Worm (Caenorhabditis elegans): ENCODE measurements around the gene inx-10.

Gene inx-10

ce11 chrV:9165073-9165699, 42.1 kb downstream of the inx-10 start, which contains the start of gene col-10:
TSS of gene col-10 (minus strand) at chrV:9165307.
- TF ChIP-seq ceh-91 (GFP tag; IDR thresholded peaks at IDR 0.05) (no peak), let-526 (GFP tag; IDR thresholded peaks at IDR 0.05) (no peak), C06A6.2 (GFP tag; conservative IDR thresholded peaks at IDR 0.05) (no peak), ccch-3 (GFP tag; optimal IDR thresholded peaks at IDR 0.05) (no peak), mel-28 (tag; optimal IDR thresholded peaks at IDR 0.05; ENCODE audit: borderline replicate concordance) (no peak), athp-1 (tag; optimal IDR thresholded peaks at IDR 0.05) (no peak), egl-44 (GFP tag; IDR thresholded peaks at IDR 0.05) (no peak), dox-1 (GFP tag; IDR thresholded peaks at IDR 0.05) (no peak), Y53G8AR.9 (GFP tag; conservative IDR thresholded peaks at IDR 0.05) (no peak), madf-10 (tag; optimal IDR thresholded peaks at IDR 0.05) (no peak), ztf-28 (GFP tag; IDR thresholded peaks at IDR 0.05) (no peak), ceh-27 (GFP tag; optimal IDR thresholded peaks at IDR 0.05) (no peak), nfya-2 (GFP tag; IDR thresholded peaks at IDR 0.05) (no peak), K11D2.4 (GFP tag; IDR thresholded peaks at IDR 0.05) (no peak), nhr-179 (tag; optimal IDR thresholded peaks at IDR 0.05) (no peak), F39B2.1 (GFP tag; IDR thresholded peaks at IDR 0.05) (no peak), cebp-2 (GFP tag; IDR thresholded peaks at IDR 0.05) (no peak), ztf-26 (tag; optimal IDR thresholded peaks at IDR 0.05) (no peak)

DNA sequence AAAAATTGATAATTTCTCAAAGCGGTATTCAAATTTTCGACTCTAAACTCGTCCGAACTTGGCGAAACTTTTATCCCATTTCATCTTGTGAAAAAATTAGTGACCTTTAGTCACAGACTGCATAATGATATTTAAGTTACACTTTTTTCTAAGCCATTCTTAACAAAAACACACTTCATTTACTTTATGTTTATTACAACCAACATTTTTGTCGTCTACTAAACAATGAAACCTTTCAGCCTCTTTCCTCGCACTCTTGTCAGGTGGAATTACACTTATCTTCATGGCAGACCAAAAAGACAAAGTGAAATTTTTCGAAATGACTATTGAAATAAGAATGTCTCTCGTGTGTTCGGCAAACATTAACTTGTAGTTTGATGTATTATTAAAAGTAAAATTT, 43.4 kb downstream of the inx-10 start:
- TF ChIP-seq cebp-2 (GFP tag; IDR thresholded peaks at IDR 0.05) (no peak), bed-1 (GFP tag; IDR thresholded peaks at IDR 0.05) (no peak), F52B5.7 (tag; optimal IDR thresholded peaks at IDR 0.05) (no peak), gei-17 (GFP tag; optimal IDR thresholded peaks at IDR 0.05) (no peak), snpc-3.4 (tag; optimal IDR thresholded peaks at IDR 0.05) (no peak), egl-44 (GFP tag; IDR thresholded peaks at IDR 0.05) (no peak), rpc-1 (optimal IDR thresholded peaks at IDR 0.05) (no peak), rpc-1 (tag; optimal IDR thresholded peaks at IDR 0.05) (no peak), nfyb-1 (GFP tag; IDR thresholded peaks at IDR 0.05) (no peak), lag-1 (GFP tag; IDR thresholded peaks at IDR 0.05) (no peak), lin-35 (GFP tag; optimal IDR thresholded peaks at IDR 0.05) (no peak), ztf-22 (GFP tag; optimal IDR thresholded peaks at IDR 0.05) (no peak), chd-7 (tag; optimal IDR thresholded peaks at IDR 0.05) (no peak), let-607 (tag; optimal IDR thresholded peaks at IDR 0.05) (no peak), ztf-25 (GFP tag; IDR thresholded peaks at IDR 0.05) (no peak), nhr-179 (tag; optimal IDR thresholded peaks at IDR 0.05) (no peak)

- no peak for TF ChIP-seq nhr-27 (tag; optimal IDR thresholded peaks at IDR 0.05)
- no peak for TF ChIP-seq snpc-1.3 (tag; optimal IDR thresholded peaks at IDR 0.05; ENCODE audit: insufficient read depth)
- no peak for TF ChIP-seq mes-4 (tag; optimal IDR thresholded peaks at IDR 0.05)
- TF ChIP-seq snpc-4 (GFP tag; optimal IDR thresholded peaks at IDR 0.05), result no peak
- no peak for TF ChIP-seq snpc-4 (tag; optimal IDR thresholded peaks at IDR 0.05)
- no peak for TF ChIP-seq somi-1 (GFP tag; optimal IDR thresholded peaks at IDR 0.05)
- no peak for TF ChIP-seq C17E4.6 (GFP tag; IDR thresholded peaks at IDR 0.05)
- TF ChIP-seq ceh-27 (GFP tag; optimal IDR thresholded peaks at IDR 0.05), result no peak
- TF ChIP-seq ekl-4 (GFP tag; IDR thresholded peaks at IDR 0.05), result no peak
- TF ChIP-seq F57C9.4 (tag; optimal IDR thresholded peaks at IDR 0.05), result no peak
- TF ChIP-seq F23B12.7 (tag; optimal IDR thresholded peaks at IDR 0.05; ENCODE audit: insufficient read depth), result no peak
- no peak for TF ChIP-seq athp-1 (tag; optimal IDR thresholded peaks at IDR 0.05)
Measured at ce11 chrV:9162955-9163468, 44.3 kb downstream of the inx-10 start, which contains the start of gene col-145. TSS of gene col-145 (minus strand) at chrV:9163005.

Data from whole organism, young adult.